Fruit fly (Drosophila melanogaster): ENCODE measurements around the gene Blos3.

Gene Blos3

DNA sequence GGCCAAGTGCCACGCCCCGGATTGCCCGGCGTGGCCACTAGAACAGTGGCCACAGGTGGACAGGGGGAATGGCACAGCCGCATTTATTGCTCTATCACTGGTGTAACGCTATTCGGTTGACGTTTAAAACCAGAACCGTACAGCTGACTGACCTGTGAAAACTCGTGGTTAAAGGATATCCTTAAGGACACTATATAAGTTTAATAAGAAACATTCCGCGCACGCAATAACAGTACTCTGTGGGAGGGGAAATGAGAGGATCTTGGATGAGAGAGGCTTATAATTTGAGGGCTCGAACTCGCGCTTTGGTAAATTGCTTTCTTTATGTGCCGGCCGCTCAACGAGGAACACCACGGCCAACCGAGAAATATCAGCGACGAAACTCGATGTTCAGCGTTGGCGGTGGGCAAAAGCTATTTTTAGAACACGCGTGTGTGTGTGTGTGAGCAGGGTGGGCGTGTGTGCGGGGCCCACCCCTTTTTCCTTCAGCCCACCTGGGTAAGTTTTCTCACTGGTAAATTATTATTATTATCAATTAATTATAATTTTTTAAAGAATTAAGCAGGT is 26.4 kb downstream of the Blos3 start (continued):
- TF ChIP-seq CG9215 (GFP tag; IDR thresholded peaks at IDR 0.05) (no peak), CG15514 (GFP tag; optimal IDR thresholded peaks at IDR 0.05) (no peak), ssp (GFP tag; IDR thresholded peaks at IDR 0.05) (no peak), CG5180 (GFP tag; optimal IDR thresholded peaks at IDR 0.05) (no peak), Bdp1 (GFP tag; optimal IDR thresholded peaks at IDR 0.05) (peak; percentile 81), shn (GFP tag; optimal IDR thresholded peaks at IDR 0.05) (no peak), scrt (GFP tag; optimal IDR thresholded peaks at IDR 0.05) (no peak), CG12391 (tag; optimal IDR thresholded peaks at IDR 0.05) (no peak), CG12769 (tag; optimal IDR thresholded peaks at IDR 0.05) (peak; percentile 40), psq (GFP tag; optimal IDR thresholded peaks at IDR 0.05) (no peak), pita (GFP tag; optimal IDR thresholded peaks at IDR 0.05) (no peak), Sox100B (GFP tag; optimal IDR thresholded peaks at IDR 0.05) (no peak), NfI (GFP tag; optimal IDR thresholded peaks at IDR 0.05) (no peak), lbe (GFP tag; optimal IDR thresholded peaks at IDR 0.05) (no peak), bbx (GFP tag; IDR thresholded peaks at IDR 0.05; ENCODE audit: partially characterized antibody) (peak; percentile 49), ab (GFP tag; optimal IDR thresholded peaks at IDR 0.05) (no peak), Dll (GFP tag; IDR thresholded peaks at IDR 0.05; ENCODE audit: partially characterized antibody) (no peak), CG3163 (GFP tag; optimal IDR thresholded peaks at IDR 0.05) (no peak), nerfin-2 (GFP tag; IDR thresholded peaks at IDR 0.05; ENCODE audit: partially characterized antibody) (peak; percentile 52; the same call in 1 of the 2 replicates), salm (tag; optimal IDR thresholded peaks at IDR 0.05) (no peak), sim (GFP tag; IDR thresholded peaks at IDR 0.05) (no peak), CG17612 (GFP tag; IDR thresholded peaks at IDR 0.05) (no peak), HmgZ (tag; optimal IDR thresholded peaks at IDR 0.05) (no peak), Awh (GFP tag; IDR thresholded peaks at IDR 0.05) (no peak), Myb (GFP tag; optimal IDR thresholded peaks at IDR 0.05) (no peak), h (optimal IDR thresholded peaks at IDR 0.05) (no peak), CG4854 (GFP tag; optimal IDR thresholded peaks at IDR 0.05) (no peak), lab (GFP tag; optimal IDR thresholded peaks at IDR 0.05) (no peak), CG10979 (tag; optimal IDR thresholded peaks at IDR 0.05) (no peak), CG30403 (GFP tag; optimal IDR thresholded peaks at IDR 0.05) (no peak), CG2202 (tag; optimal IDR thresholded peaks at IDR 0.05) (no peak), dpn (GFP tag; optimal IDR thresholded peaks at IDR 0.05) (no peak), CG8290 (GFP tag; optimal IDR thresholded peaks at IDR 0.05) (no peak), CG8290 (tag; optimal IDR thresholded peaks at IDR 0.05) (peak in 1 of 2 experiments; percentile 34), Oli (tag; optimal IDR thresholded peaks at IDR 0.05) (no peak), CG13624 (GFP tag; optimal IDR thresholded peaks at IDR 0.05) (no peak), CG12942 (GFP tag; optimal IDR thresholded peaks at IDR 0.05) (no peak), Scr (GFP tag; IDR thresholded peaks at IDR 0.05; ENCODE audit: partially characterized antibody) (peak; percentile 32; the same call in 1 of the 2 replicates), Med (GFP tag) (peak; percentile 70)

- TF ChIP-seq CG10209 (GFP tag; optimal IDR thresholded peaks at IDR 0.05) (no peak), Dfd (GFP tag; optimal IDR thresholded peaks at IDR 0.05) (no peak), cas (GFP tag; IDR thresholded peaks at IDR 0.05) (no peak), bcd (GFP tag; optimal IDR thresholded peaks at IDR 0.05) (no peak), oc (tag; optimal IDR thresholded peaks at IDR 0.05) (no peak), Nf-YA (GFP tag; IDR thresholded peaks at IDR 0.05) (no peak), jumu (GFP tag; optimal IDR thresholded peaks at IDR 0.05) (no peak), sr (GFP tag; IDR thresholded peaks at IDR 0.05) (no peak), cg (GFP tag; optimal IDR thresholded peaks at IDR 0.05) (peak; percentile 5), chif (GFP tag; optimal IDR thresholded peaks at IDR 0.05) (no peak), CG2202 (tag; optimal IDR thresholded peaks at IDR 0.05) (no peak), CG8089 (GFP tag; optimal IDR thresholded peaks at IDR 0.05) (no peak), bowl (GFP tag; IDR thresholded peaks at IDR 0.05) (no peak), dm (GFP tag; optimal IDR thresholded peaks at IDR 0.05) (no peak), Aef1 (GFP tag; IDR thresholded peaks at IDR 0.05) (no peak)
These were observed 27.5 kb downstream of the Blos3 start for dm6 chr3L:18897459-18898085.
